Worm (Caenorhabditis elegans): ENCODE measurements around the gene egl-44.

DNA sequence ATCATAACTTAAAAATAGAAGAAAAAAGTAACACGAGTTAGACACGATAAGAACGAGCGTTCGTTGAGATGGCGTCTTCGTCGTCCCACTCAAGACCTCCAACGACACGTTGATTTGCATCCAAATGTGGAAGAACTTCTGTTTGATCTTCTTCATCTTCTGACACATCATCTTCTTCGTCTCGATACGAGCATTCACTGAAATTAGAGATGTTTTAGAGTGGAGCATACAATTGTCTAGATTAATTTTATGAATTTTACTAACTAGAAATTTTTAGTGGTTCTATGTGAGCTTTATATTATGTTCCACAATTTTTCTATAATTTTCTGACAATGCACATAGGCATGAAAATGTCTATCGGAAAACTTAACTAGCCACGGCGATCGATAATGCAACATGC lies 17.2 kb downstream of the egl-44 start:
- TF ChIP-seq flt-1 (GFP tag; IDR thresholded peaks at IDR 0.05) (no peak), ama-1 (optimal IDR thresholded peaks at IDR 0.05) (no peak), scrt-1 (GFP tag; IDR thresholded peaks at IDR 0.05) (no peak), B0310.2 (tag; optimal IDR thresholded peaks at IDR 0.05) (no peak), pes-1 (GFP tag; IDR thresholded peaks at IDR 0.05) (no peak), hmg-4 (GFP tag; optimal IDR thresholded peaks at IDR 0.05) (no peak), ceh-13 (GFP tag; optimal IDR thresholded peaks at IDR 0.05) (no peak), aly-1 (tag; optimal IDR thresholded peaks at IDR 0.05) (no peak), ets-7 (tag; optimal IDR thresholded peaks at IDR 0.05) (no peak), tbx-37 (GFP tag; conservative IDR thresholded peaks at IDR 0.05) (no peak), F13C5.2 (tag; optimal IDR thresholded peaks at IDR 0.05) (no peak), sea-1 (GFP tag; conservative IDR thresholded peaks at IDR 0.05) (no peak), hmbx-1 (tag; optimal IDR thresholded peaks at IDR 0.05) (no peak)
